Fruit fly (Drosophila melanogaster) whole organism, prepupa: ENCODE measurements around the gene CG5250.

Experiments used
- CG10631 ChIP-seq: fragments of 200-800 bp; sonication (Bioruptor generic); optimal IDR thresholded peaks from 2 replicates; lab custom pipeline; 2016; ENCODE audit warnings: missing biosample characterization, missing genetic modification characterization
- CG4318 ChIP-seq: fragments of 200-800 bp; sonication (Bioruptor generic); optimal IDR thresholded peaks from 3 replicates; lab custom pipeline; 2017; ENCODE audit warnings: missing biosample characterization, mild to moderate bottlenecking, missing genetic modification characterization
- Hr4 ChIP-seq: fragments of 200-800 bp; sonication (Bioruptor generic); optimal IDR thresholded peaks from 3 replicates; lab custom pipeline; 2016; ENCODE audit warnings: missing biosample characterization, missing genetic modification characterization
- OdsH ChIP-seq: fragments of 200-800 bp; sonication (Bioruptor generic); optimal IDR thresholded peaks from 3 replicates; lab custom pipeline; 2016; ENCODE audit warnings: missing biosample characterization, missing genetic modification characterization
- achi ChIP-seq: fragments of 200-800 bp; sonication (Bioruptor generic); optimal IDR thresholded peaks from 3 replicates; lab custom pipeline; 2016; ENCODE audit warnings: missing biosample characterization, missing genetic modification characterization
- lz ChIP-seq: fragments of 200-800 bp; sonication (Bioruptor generic); optimal IDR thresholded peaks from 3 replicates; lab custom pipeline; 2016; ENCODE audit warnings: missing biosample characterization, missing genetic modification characterization

- TF ChIP-seq lz (GFP tag; lab: Kevin White, UChicago) (no peak), CG4318 (GFP tag; lab: Kevin White, UChicago) (peak; percentile 45), CG10631 (GFP tag; lab: Kevin White, UChicago) (peak; percentile 16), OdsH (GFP tag; lab: Kevin White, UChicago) (peak; percentile 19), achi (GFP tag; lab: Kevin White, UChicago) (peak; percentile 20), Hr4 (GFP tag; lab: Kevin White, UChicago) (peak; percentile 39)
Measured at dm6 chr3R:19264789-19265188, 35.7 kb upstream of the CG5250 start.
